Fruit fly (Drosophila melanogaster) whole organism, adult: Measurements from ENCODE around the gene CG13457.

Experiments
- CG11617 ChIP-seq: fragments of 200-800 bp; sonication (Bioruptor generic); optimal IDR thresholded peaks from 2 replicates; lab custom pipeline; 2017; ENCODE audit warnings: mild to moderate bottlenecking, missing biosample characterization, missing genetic modification reagents, missing genetic modification characterization
- CG12768 ChIP-seq: fragments of 200-800 bp; sonication (Bioruptor generic); optimal IDR thresholded peaks from 2 replicates; lab custom pipeline; 2017; ENCODE audit warnings: missing biosample characterization, missing genetic modification characterization, mild to moderate bottlenecking, moderate library complexity, missing genetic modification reagents
- CG14711 ChIP-seq: fragments of 200-800 bp; sonication (Bioruptor generic); optimal IDR thresholded peaks from 2 replicates; lab custom pipeline; 2018; ENCODE audit warnings: missing biosample characterization, mild to moderate bottlenecking, missing genetic modification characterization, moderate library complexity
- CG1620 ChIP-seq: fragments of 200-800 bp; sonication (Bioruptor generic); optimal IDR thresholded peaks from 2 replicates; lab custom pipeline; 2016; ENCODE audit warnings: missing biosample characterization, missing genetic modification characterization
- CG33017 ChIP-seq: fragments of 200-800 bp; sonication (Bioruptor generic); optimal IDR thresholded peaks from 2 replicates; lab custom pipeline; 2018; ENCODE audit warnings: missing biosample characterization, mild to moderate bottlenecking, missing genetic modification characterization, moderate library complexity
- CG5204 ChIP-seq: fragments of 200-800 bp; sonication (Bioruptor generic); optimal IDR thresholded peaks from 2 replicates; lab custom pipeline; 2016; ENCODE audit warnings: missing biosample characterization, missing genetic modification characterization
- CG7045 ChIP-seq: fragments of 200-800 bp; sonication (Bioruptor generic); optimal IDR thresholded peaks from 2 replicates; lab custom pipeline; 2017; ENCODE audit warnings: missing biosample characterization, mild to moderate bottlenecking, missing genetic modification characterization
- CG7101 ChIP-seq: fragments of 200-800 bp; sonication (Bioruptor generic); optimal IDR thresholded peaks from 2 replicates; lab custom pipeline; 2018; ENCODE audit warnings: missing biosample characterization, mild to moderate bottlenecking, missing genetic modification characterization, moderate library complexity
- Clk ChIP-seq: fragments of 200-800 bp; sonication (Bioruptor generic); optimal IDR thresholded peaks from 2 replicates; lab custom pipeline; 2017; ENCODE audit warnings: missing biosample characterization, missing genetic modification characterization
- Crg-1 ChIP-seq: fragments of 200-800 bp; sonication (Bioruptor generic); optimal IDR thresholded peaks from 2 replicates; lab custom pipeline; 2016; ENCODE audit warnings: missing biosample characterization, missing genetic modification characterization
- Hr96 ChIP-seq: fragments of 200-800 bp; sonication (Bioruptor generic); optimal IDR thresholded peaks from 2 replicates; lab custom pipeline; 2016; ENCODE audit warnings: missing biosample characterization, missing genetic modification characterization
- Mnt ChIP-seq: fragments of 200-800 bp; sonication (Bioruptor generic); optimal IDR thresholded peaks from 2 replicates; lab custom pipeline; 2016; ENCODE audit warnings: missing biosample characterization, mild to moderate bottlenecking, missing genetic modification characterization
- bab1 ChIP-seq: fragments of 200-800 bp; sonication (Bioruptor generic); optimal IDR thresholded peaks from 3 replicates; lab custom pipeline; 2019; ENCODE audit warnings: missing biosample characterization, mild to moderate bottlenecking, missing genetic modification characterization, moderate library complexity
- cic ChIP-seq: fragments of 200-800 bp; sonication (Bioruptor generic); optimal IDR thresholded peaks from 2 replicates; lab custom pipeline; 2017; ENCODE audit warnings: missing biosample characterization, mild to moderate bottlenecking, missing genetic modification characterization, moderate library complexity
- cnc ChIP-seq, 2 experiments: fragments of >200 bp; optimal IDR thresholded peaks; 2 replicates each; lab custom pipeline; 2017
- kay ChIP-seq: fragments of 200-800 bp; sonication (Bioruptor generic); peaks from one replicate; lab custom pipeline; 2016; ENCODE audit warnings: missing biosample characterization, missing genetic modification characterization, borderline replicate concordance
- ovo ChIP-seq: fragments of 200-800 bp; sonication (Bioruptor generic); optimal IDR thresholded peaks from 2 replicates; lab custom pipeline; 2016; ENCODE audit warnings: missing biosample characterization, missing genetic modification characterization
- pad ChIP-seq: fragments of 200-800 bp; sonication (Bioruptor generic); optimal IDR thresholded peaks from 3 replicates; lab custom pipeline; 2017; ENCODE audit warnings: missing biosample characterization, missing genetic modification characterization, mild to moderate bottlenecking, moderate library complexity, missing genetic modification reagents
- tj ChIP-seq: fragments of 200-800 bp; sonication (Bioruptor generic); optimal IDR thresholded peaks from 3 replicates; lab custom pipeline; 2017; ENCODE audit warnings: missing biosample characterization, mild to moderate bottlenecking, missing genetic modification characterization, moderate library complexity
- toe ChIP-seq: fragments of 200-800 bp; sonication (Bioruptor generic); optimal IDR thresholded peaks from 2 replicates; lab custom pipeline; 2016; ENCODE audit warnings: missing biosample characterization, missing genetic modification characterization

CG13457 gene

dm6 chr3L:15172404-15173055, 41.4 kb upstream of the CG13457 start:
- TF ChIP-seq CG12768 (no peak), tj (GFP tag; lab: Kevin White, UChicago) (peak; percentile 61)

dm6 chr3L:15171769-15172403, 40.7 kb upstream of the CG13457 start:
- TF ChIP-seq toe (GFP tag; lab: Kevin White, UChicago), result no peak
- no peak for TF ChIP-seq ovo (GFP tag; lab: Kevin White, UChicago)
- no peak for TF ChIP-seq bab1
- TF ChIP-seq CG12768, result no peak
- TF ChIP-seq Crg-1 (GFP tag; lab: Kevin White, UChicago), result no peak
- no peak for TF ChIP-seq CG11617 (GFP tag; lab: Kevin White, UChicago)
- no peak for TF ChIP-seq tj (GFP tag; lab: Kevin White, UChicago)

- TF ChIP-seq bab1, result no peak
- no peak for TF ChIP-seq CG5204 (GFP tag; lab: Kevin White, UChicago)
- no peak for TF ChIP-seq CG14711 (tag; lab: Kevin White, UChicago)
- no peak for TF ChIP-seq Hr96
- TF ChIP-seq cnc (optimal IDR thresholded peaks at IDR 0.05; lab: Kevin White, UChicago), result no peak
- TF ChIP-seq tj (GFP tag; lab: Kevin White, UChicago), result no peak
- TF ChIP-seq CG12768, result no peak
- TF ChIP-seq Crg-1 (GFP tag; lab: Kevin White, UChicago), result no peak
- no peak for TF ChIP-seq CG7101 (tag; lab: Kevin White, UChicago)
Observed at dm6 chr3L:15169795-15170194, 38.6 kb upstream of the CG13457 start.

dm6 chr3L:15169010-15169409, 37.8 kb upstream of the CG13457 start:
- no peak for TF ChIP-seq CG14711 (tag; lab: Kevin White, UChicago)
- TF ChIP-seq CG7101 (tag; lab: Kevin White, UChicago), result no peak
- no peak for TF ChIP-seq CG7045 (GFP tag; lab: Kevin White, UChicago)
- no peak for TF ChIP-seq bab1
- TF ChIP-seq toe (GFP tag; lab: Kevin White, UChicago), result no peak
- no peak for TF ChIP-seq CG1620
- no peak for TF ChIP-seq pad (GFP tag; lab: Kevin White, UChicago)
- no peak for TF ChIP-seq tj (GFP tag; lab: Kevin White, UChicago)
- no peak for TF ChIP-seq Crg-1 (GFP tag; lab: Kevin White, UChicago)
- no peak for TF ChIP-seq cnc (optimal IDR thresholded peaks at IDR 0.05; lab: Kevin White, UChicago)
- no peak for TF ChIP-seq CG11617 (GFP tag; lab: Kevin White, UChicago)
- TF ChIP-seq cic (GFP tag; lab: Kevin White, UChicago), result no peak
- no peak for TF ChIP-seq Clk (GFP tag; lab: Kevin White, UChicago)
- no peak for TF ChIP-seq kay (GFP tag; lab: Kevin White, UChicago)
- no peak for TF ChIP-seq CG5204 (GFP tag; lab: Kevin White, UChicago)
- TF ChIP-seq Hr96, result no peak
- no peak for TF ChIP-seq CG12768
- no peak for TF ChIP-seq ovo (GFP tag; lab: Kevin White, UChicago)
- no peak for TF ChIP-seq CG33017 (tag; lab: Kevin White, UChicago)

- no peak for TF ChIP-seq bab1
- no peak for TF ChIP-seq ovo (GFP tag; lab: Kevin White, UChicago)
- no peak for TF ChIP-seq kay (GFP tag; lab: Kevin White, UChicago)
- TF ChIP-seq cnc (optimal IDR thresholded peaks at IDR 0.05; lab: Kevin White, UChicago), result peak in 1 of 2 experiments; percentile 21
- peak; percentile 74 for TF ChIP-seq tj (GFP tag; lab: Kevin White, UChicago)
- no peak for TF ChIP-seq CG7045 (GFP tag; lab: Kevin White, UChicago)
- no peak for TF ChIP-seq CG33017 (tag; lab: Kevin White, UChicago)
- TF ChIP-seq cic (GFP tag; lab: Kevin White, UChicago), result no peak
- TF ChIP-seq Crg-1 (GFP tag; lab: Kevin White, UChicago), result no peak
- TF ChIP-seq CG14711 (tag; lab: Kevin White, UChicago), result no peak
- no peak for TF ChIP-seq CG1620
Observed at dm6 chr3L:15163414-15163813, 32.2 kb upstream of the CG13457 start, which contains the start of gene CG7011. TSS of gene CG7011 (minus strand) at chr3L:15163628.

- TF ChIP-seq pad (GFP tag; lab: Kevin White, UChicago) (no peak), kay (GFP tag; lab: Kevin White, UChicago) (no peak), CG7045 (GFP tag; lab: Kevin White, UChicago) (no peak), cnc (optimal IDR thresholded peaks at IDR 0.05; lab: Kevin White, UChicago) (peak; percentile 60 to 79)
Observed at dm6 chr3L:15162988-15163387, 31.8 kb upstream of the CG13457 start.

dm6 chr3L:15162005-15162404, 30.8 kb upstream of the CG13457 start:
- no peak for TF ChIP-seq CG1620
- no peak for TF ChIP-seq CG5204 (GFP tag; lab: Kevin White, UChicago)
- no peak for TF ChIP-seq CG11617 (GFP tag; lab: Kevin White, UChicago)
- TF ChIP-seq CG12768, result no peak
- no peak for TF ChIP-seq Clk (GFP tag; lab: Kevin White, UChicago)
- no peak for TF ChIP-seq toe (GFP tag; lab: Kevin White, UChicago)
- TF ChIP-seq kay (GFP tag; lab: Kevin White, UChicago), result no peak
- no peak for TF ChIP-seq CG33017 (tag; lab: Kevin White, UChicago)
- no peak for TF ChIP-seq tj (GFP tag; lab: Kevin White, UChicago)
- no peak for TF ChIP-seq CG14711 (tag; lab: Kevin White, UChicago)
- TF ChIP-seq cic (GFP tag; lab: Kevin White, UChicago), result no peak
- TF ChIP-seq cnc (optimal IDR thresholded peaks at IDR 0.05; lab: Kevin White, UChicago), result no peak
- no peak for TF ChIP-seq bab1
- TF ChIP-seq Mnt, result no peak
- TF ChIP-seq CG7101 (tag; lab: Kevin White, UChicago), result no peak
- TF ChIP-seq CG7045 (GFP tag; lab: Kevin White, UChicago), result no peak
